Worm (Caenorhabditis elegans) whole organism, L1 larva: ENCODE results near the gene fbxc-29.
A peak's percentile ranks its signal among the peaks of the same experiment; 100 is the strongest.

Experiments used
- C34B4.2 ChIP-seq: sonication (generic microtip); optimal IDR thresholded peaks from 2 replicates; lab custom pipeline; 2017; ENCODE audit warnings: mild to moderate bottlenecking, missing genetic modification characterization, missing compliant biosample characterization
- F16B12.6 ChIP-seq: fragments of 150-350 bp; optimal IDR thresholded peaks from 2 replicates; lab custom pipeline; 2014; ENCODE audit warnings: missing biosample characterization, missing genetic modification characterization
- Y116A8C.19 ChIP-seq: sonication (generic microtip); optimal IDR thresholded peaks from 2 replicates; lab custom pipeline; 2016; ENCODE audit warnings: missing compliant biosample characterization, missing genetic modification characterization, borderline replicate concordance
- blmp-1 ChIP-seq: fragments of 150-350 bp; optimal IDR thresholded peaks from 2 replicates; lab custom pipeline; 2014; ENCODE audit warnings: missing biosample characterization, missing genetic modification characterization
- ceh-8 ChIP-seq: fragments of 200-800 bp; sonication (Bioruptor generic); optimal IDR thresholded peaks from 2 replicates; lab custom pipeline; 2018; ENCODE audit warnings: mild to moderate bottlenecking, missing genetic modification characterization, moderate library complexity, missing compliant biosample characterization
- ceh-82 ChIP-seq, 3 experiments: fragments of 150-350 bp in 1 of 3; sonication (generic microtip) in 2 of 3; optimal IDR thresholded peaks; 2 replicates each; lab custom pipeline; 2014 to 2017; ENCODE audit warnings: missing biosample characterization in 3 of 3, missing genetic modification characterization in 3 of 3
- ceh-88 ChIP-seq: fragments of 200-800 bp; sonication (Bioruptor generic); IDR thresholded peaks from 2 replicates; pipeline ENCODE4 v1.3.6; 2022; ENCODE audit warnings: missing genetic modification characterization, missing compliant biosample characterization
- ceh-90 ChIP-seq: sonication (generic microtip); optimal IDR thresholded peaks from 2 replicates; lab custom pipeline; 2016; ENCODE audit warnings: missing genetic modification characterization, missing compliant biosample characterization
- ces-1 ChIP-seq: fragments of 150-350 bp; optimal IDR thresholded peaks from 2 replicates; lab custom pipeline; 2014; ENCODE audit warnings: missing biosample characterization, missing genetic modification reagents, missing genetic modification characterization
- dpl-1 ChIP-seq, 3 experiments: fragments of 150-350 bp in 2 of 3; sonication (generic microtip) in 1 of 3; optimal IDR thresholded peaks; 2 replicates each; lab custom pipeline; 2014 to 2017; ENCODE audit warnings: missing biosample characterization in 3 of 3, missing genetic modification characterization in 3 of 3, missing genetic modification reagents in 3 of 3
- dsc-1 ChIP-seq: sonication (generic microtip); optimal IDR thresholded peaks from 2 replicates; lab custom pipeline; 2016; ENCODE audit warnings: mild to moderate bottlenecking, missing genetic modification characterization, missing compliant biosample characterization
- efl-1 ChIP-seq, 4 experiments: fragments of 150-350 bp; optimal IDR thresholded peaks in 3 of 4; peaks in 1 of 4; 1 replicate in 1 of 4; 2 replicates in 3 of 4; lab custom pipeline; 2014; ENCODE audit warnings: missing biosample characterization in 2 of 4, missing genetic modification characterization in 2 of 4, missing genetic modification reagents in 2 of 4
- egl-13 ChIP-seq: sonication (generic microtip); optimal IDR thresholded peaks from 2 replicates; lab custom pipeline; 2016; ENCODE audit warnings: missing genotype, missing genetic modification reagents, missing genetic modification characterization, missing compliant biosample characterization
- egl-27 ChIP-seq, 2 experiments: fragments of 150-350 bp in 1 of 2; sonication (generic microtip); optimal IDR thresholded peaks; 3 replicates each; lab custom pipeline; 2017 to 2018; ENCODE audit warnings: missing biosample characterization in 2 of 2, missing genetic modification characterization in 2 of 2, missing genetic modification reagents in 2 of 2
- elt-2 ChIP-seq: sonication (generic microtip); optimal IDR thresholded peaks from 2 replicates; lab custom pipeline; 2016; ENCODE audit warnings: missing genetic modification characterization, mild to moderate bottlenecking, inconsistent platforms, missing compliant biosample characterization, missing genetic modification reagents
- elt-3 ChIP-seq, 6 experiments: fragments of 150-350 bp in 1 of 6; sonication (generic microtip); optimal IDR thresholded peaks; 2 replicates each; lab custom pipeline; 2017 to 2018; ENCODE audit warnings: missing biosample characterization in 6 of 6, missing genetic modification characterization in 6 of 6, inconsistent platforms in 1 of 6
- fkh-4 ChIP-seq: sonication (generic microtip); optimal IDR thresholded peaks from 2 replicates; lab custom pipeline; 2016; ENCODE audit warnings: missing compliant biosample characterization, missing genetic modification characterization, borderline replicate concordance
- fkh-8 ChIP-seq: sonication (generic microtip); optimal IDR thresholded peaks from 2 replicates; lab custom pipeline; 2016; ENCODE audit warnings: mild to moderate bottlenecking, missing genetic modification characterization, missing compliant biosample characterization
- hlh-17 ChIP-seq: fragments of 200-800 bp; sonication (Bioruptor generic); optimal IDR thresholded peaks from 2 replicates; lab custom pipeline; 2018; ENCODE audit warnings: missing genetic modification characterization, mild to moderate bottlenecking, missing compliant biosample characterization, moderate library complexity, borderline replicate concordance
- lin-14 ChIP-seq: fragments of 200-800 bp; sonication (Bioruptor generic); optimal IDR thresholded peaks from 2 replicates; lab custom pipeline; 2018; ENCODE audit warnings: mild to moderate bottlenecking, missing genetic modification characterization, moderate library complexity, missing compliant biosample characterization
- lin-35 ChIP-seq, 2 experiments: fragments of 150-350 bp; optimal IDR thresholded peaks; 2 replicates each; lab custom pipeline; 2014; ENCODE audit warnings: missing biosample characterization in 2 of 2, missing genetic modification characterization in 2 of 2, missing genetic modification reagents in 2 of 2
- lin-39 ChIP-seq: fragments of 150-350 bp; optimal IDR thresholded peaks from 2 replicates; lab custom pipeline; 2014; ENCODE audit warnings: missing biosample characterization, missing genetic modification reagents, missing genetic modification characterization
- lsy-2 ChIP-seq, 2 experiments: fragments of 150-350 bp; optimal IDR thresholded peaks; 2 replicates each; lab custom pipeline; 2014; ENCODE audit warnings: missing biosample characterization in 2 of 2, missing genetic modification characterization in 2 of 2
- mdl-1 ChIP-seq, 2 experiments: fragments of 150-350 bp; optimal IDR thresholded peaks; 2 replicates each; lab custom pipeline; 2014 to 2017; ENCODE audit warnings: missing biosample characterization in 2 of 2, missing genetic modification characterization in 2 of 2, inconsistent platforms in 1 of 2
- mep-1 ChIP-seq: fragments of 150-350 bp; optimal IDR thresholded peaks from 2 replicates; lab custom pipeline; 2014; ENCODE audit warnings: missing biosample characterization, missing genetic modification characterization
- nhr-11 ChIP-seq: fragments of 150-350 bp; optimal IDR thresholded peaks from 2 replicates; lab custom pipeline; 2014; ENCODE audit warnings: missing biosample characterization, missing genetic modification characterization
- nhr-20 ChIP-seq: sonication (generic microtip); optimal IDR thresholded peaks from 2 replicates; lab custom pipeline; 2016; ENCODE audit warnings: mild to moderate bottlenecking, missing genetic modification characterization, missing compliant biosample characterization
- nhr-237 ChIP-seq: fragments of 150-350 bp; optimal IDR thresholded peaks from 2 replicates; lab custom pipeline; 2014; ENCODE audit warnings: missing biosample characterization, missing genetic modification characterization
- nhr-76 ChIP-seq: sonication (generic microtip); optimal IDR thresholded peaks from 2 replicates; lab custom pipeline; 2017; ENCODE audit warnings: missing biosample characterization, missing genetic modification characterization
- nhr-77 ChIP-seq: fragments of 150-350 bp; optimal IDR thresholded peaks from 2 replicates; lab custom pipeline; 2014; ENCODE audit warnings: missing biosample characterization, missing genetic modification characterization
- nhr-84 ChIP-seq: sonication (generic microtip); optimal IDR thresholded peaks from 2 replicates; lab custom pipeline; 2017; ENCODE audit warnings: missing biosample characterization, missing genetic modification characterization
- nhr-85 ChIP-seq: sonication (generic microtip); peaks from one replicate; lab custom pipeline; 2016; ENCODE audit warnings: missing genetic modification characterization, inconsistent platforms, missing compliant biosample characterization
- pag-3 ChIP-seq: sonication (generic microtip); optimal IDR thresholded peaks from 2 replicates; lab custom pipeline; 2017; ENCODE audit warnings: missing genetic modification characterization, mild to moderate bottlenecking, missing compliant biosample characterization, antibody characterized with exemption, borderline replicate concordance; ENCODE audit not compliant: insufficient read depth
- pax-3 ChIP-seq: fragments of 200-800 bp; sonication (Bioruptor generic); optimal IDR thresholded peaks from 2 replicates; lab custom pipeline; 2018; ENCODE audit warnings: mild to moderate bottlenecking, missing genetic modification characterization, moderate library complexity, missing compliant biosample characterization
- rnt-1 ChIP-seq: sonication (generic microtip); optimal IDR thresholded peaks from 2 replicates; lab custom pipeline; 2016; ENCODE audit warnings: mild to moderate bottlenecking, missing genetic modification characterization, moderate library complexity, missing compliant biosample characterization
- sox-4 ChIP-seq: sonication (generic microtip); optimal IDR thresholded peaks from 2 replicates; lab custom pipeline; 2016; ENCODE audit warnings: missing genetic modification characterization, missing compliant biosample characterization
- unc-30 ChIP-seq: sonication (generic microtip); optimal IDR thresholded peaks from 2 replicates; lab custom pipeline; 2017; ENCODE audit warnings: missing biosample characterization, missing genetic modification characterization
- unc-86 ChIP-seq: sonication (generic microtip); optimal IDR thresholded peaks from 2 replicates; lab custom pipeline; 2016; ENCODE audit warnings: missing genetic modification characterization, missing compliant biosample characterization
- unc-98 ChIP-seq: fragments of 200-800 bp; sonication (Bioruptor generic); IDR thresholded peaks from 2 replicates; pipeline ENCODE4 v1.3.6; 2022; ENCODE audit warnings: missing genetic modification characterization, missing compliant biosample characterization
- xbp-1 ChIP-seq: sonication (generic microtip); optimal IDR thresholded peaks from 2 replicates; lab custom pipeline; 2016; ENCODE audit warnings: missing genetic modification characterization, missing compliant biosample characterization

The fbxc-29 gene

DNA sequence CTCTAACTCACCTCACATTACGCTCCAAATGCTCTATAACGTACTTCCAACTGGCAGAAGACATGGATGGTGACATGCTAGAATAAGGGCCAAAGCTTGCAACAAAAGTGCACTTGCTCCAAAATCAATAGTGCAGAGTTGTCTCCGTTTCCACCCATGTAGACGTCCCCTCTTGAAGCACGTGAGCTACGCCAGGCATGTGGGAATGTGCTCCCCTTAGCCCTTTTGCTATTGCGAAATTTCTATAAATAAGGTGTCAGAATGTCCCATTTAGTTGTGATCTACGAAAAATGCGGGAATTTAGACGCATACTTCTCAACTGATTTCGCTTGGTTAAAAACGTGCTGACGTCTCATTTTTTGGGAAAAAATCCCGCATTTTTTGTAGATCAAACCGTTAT, 34.5 kb downstream of the fbxc-29 start (continued):
- no peak for TF ChIP-seq C34B4.2
- TF ChIP-seq unc-86 (tag; lab: Kevin White, UChicago) = peak; percentile 21
- TF ChIP-seq dpl-1 (GFP tag; optimal IDR thresholded peaks at IDR 0.05; lab: Kevin White, UChicago) = peak in 1 of 3 experiments; percentile 17
- TF ChIP-seq mep-1 (tag; lab: Kevin White, UChicago) = no peak
- TF ChIP-seq ces-1 (GFP tag; lab: Kevin White, UChicago) = no peak
- TF ChIP-seq nhr-76 = no peak

DNA sequence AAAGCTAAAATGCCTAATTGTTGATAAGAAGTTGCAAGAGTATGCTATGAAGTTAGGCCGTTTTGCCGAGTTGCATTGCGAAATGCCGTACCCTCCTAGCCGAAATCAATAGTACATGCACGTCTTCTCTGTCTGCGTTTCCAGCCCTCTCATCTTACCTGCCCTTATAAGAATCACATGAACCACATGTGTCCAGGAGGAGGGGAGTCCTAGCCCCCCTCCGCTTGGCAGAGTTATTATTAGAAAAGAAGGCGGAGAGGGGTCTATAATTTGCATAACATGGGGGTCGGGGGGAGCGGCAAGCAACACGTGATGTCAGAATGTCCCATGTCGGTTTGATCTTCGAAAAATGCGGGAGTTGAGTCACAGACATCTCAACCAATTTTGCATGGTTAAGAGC, 37.2 kb downstream of the fbxc-29 start:
- TF ChIP-seq egl-27 (tag; optimal IDR thresholded peaks at IDR 0.05; lab: Kevin White, UChicago) = no peak
- no peak for TF ChIP-seq efl-1 (optimal IDR thresholded peaks at IDR 0.05; lab: Kevin White, UChicago)
- TF ChIP-seq efl-1 (GFP tag; optimal IDR thresholded peaks at IDR 0.05 in 1 of 2; lab: Kevin White, UChicago) = peak in 1 of 2 experiments; percentile 59
- no peak for TF ChIP-seq nhr-84 (tag; lab: Kevin White, UChicago)
- TF ChIP-seq fkh-8 (tag; lab: Kevin White, UChicago) = peak; percentile 9
- TF ChIP-seq ceh-82 (tag; optimal IDR thresholded peaks at IDR 0.05; lab: Kevin White, UChicago) = peak in 1 of 3 experiments; percentile 5
- no peak for TF ChIP-seq pax-3
- no peak for TF ChIP-seq lin-35 (GFP tag; optimal IDR thresholded peaks at IDR 0.05; lab: Kevin White, UChicago)
- TF ChIP-seq hlh-17 (GFP tag; lab: Kevin White, UChicago) = no peak
- no peak for TF ChIP-seq pag-3 (tag; lab: Kevin White, UChicago)
- TF ChIP-seq nhr-85 (tag; lab: Kevin White, UChicago) = no peak
- TF ChIP-seq dpl-1 (GFP tag; optimal IDR thresholded peaks at IDR 0.05; lab: Kevin White, UChicago) = no peak
- TF ChIP-seq blmp-1 (tag; lab: Kevin White, UChicago) = no peak
- no peak for TF ChIP-seq ceh-90 (tag; lab: Kevin White, UChicago)
- TF ChIP-seq lin-39 (tag; lab: Kevin White, UChicago) = no peak
- TF ChIP-seq lin-14 (GFP tag; lab: Kevin White, UChicago) = peak; percentile 31
- no peak for TF ChIP-seq nhr-76
- no peak for TF ChIP-seq nhr-11 (tag; lab: Kevin White, UChicago)
- TF ChIP-seq sox-4 (tag; lab: Kevin White, UChicago) = no peak
- TF ChIP-seq mdl-1 (tag; optimal IDR thresholded peaks at IDR 0.05; lab: Kevin White, UChicago) = no peak
- TF ChIP-seq fkh-4 (tag; lab: Kevin White, UChicago) = no peak
- TF ChIP-seq nhr-237 (tag; lab: Kevin White, UChicago) = no peak
- no peak for TF ChIP-seq unc-86 (tag; lab: Kevin White, UChicago)
- no peak for TF ChIP-seq egl-13 (tag; lab: Kevin White, UChicago)
- TF ChIP-seq dsc-1 (tag; lab: Kevin White, UChicago) = no peak
- no peak for TF ChIP-seq unc-98 (GFP tag; lab: Robert Waterston, UW)
- no peak for TF ChIP-seq rnt-1 (tag; lab: Kevin White, UChicago)
- TF ChIP-seq elt-3 (tag; optimal IDR thresholded peaks at IDR 0.05; lab: Kevin White, UChicago) = no peak
- no peak for TF ChIP-seq Y116A8C.19 (tag; lab: Kevin White, UChicago)
- TF ChIP-seq xbp-1 (tag; lab: Kevin White, UChicago) = no peak
- no peak for TF ChIP-seq ceh-88

DNA sequence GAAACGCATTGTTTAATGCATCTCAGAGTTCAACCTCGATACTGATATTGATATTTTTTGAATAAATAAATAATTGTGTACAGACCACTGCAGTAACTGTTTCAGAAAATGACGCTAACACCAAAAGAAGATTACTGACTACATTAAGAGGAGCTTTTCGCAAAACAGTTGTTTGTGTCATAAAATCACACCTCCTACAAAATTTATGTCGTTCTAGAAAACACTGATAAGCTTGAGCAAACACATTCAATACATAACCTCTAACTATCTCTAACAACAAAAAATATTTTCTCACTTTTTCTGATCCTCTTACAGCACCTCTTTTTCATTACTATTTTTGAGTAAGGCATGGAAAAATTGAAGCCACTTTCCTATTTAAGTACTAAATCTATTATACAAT, 38.7 kb downstream of the fbxc-29 start, which contains the start of gene fbxc-7:
TSS of gene fbxc-7 (plus strand) at position 301 of the 400 bp plus-strand sequence.
- peak; percentile 15 for TF ChIP-seq elt-2 (tag; lab: Kevin White, UChicago)

DNA sequence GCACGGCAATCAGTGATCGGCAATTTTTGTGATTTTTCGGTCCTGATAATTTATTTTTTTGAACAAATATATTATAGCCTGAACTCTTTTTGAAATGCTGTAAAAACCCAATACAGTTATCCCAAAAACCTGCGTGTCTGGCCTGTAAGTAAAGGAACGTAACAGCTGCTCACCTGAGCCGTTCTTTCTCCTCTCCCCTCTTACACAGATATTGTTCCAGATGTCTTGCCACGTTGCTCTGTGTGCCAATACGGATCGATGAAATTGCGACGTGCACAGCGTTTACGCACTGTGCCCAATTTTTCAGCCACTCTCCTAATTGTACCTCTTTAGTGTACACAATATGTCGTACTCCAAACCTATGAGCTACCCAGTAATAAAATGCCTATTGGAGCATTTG, 42.7 kb downstream of the fbxc-29 start, which contains the start of gene sdz-4:
TSS of gene sdz-4 (plus strand) at position 301 of the 400 bp plus-strand sequence.
- no peak for TF ChIP-seq rnt-1 (tag; lab: Kevin White, UChicago)
- no peak for TF ChIP-seq pag-3 (tag; lab: Kevin White, UChicago)
- no peak for TF ChIP-seq ceh-8 (GFP tag; lab: Kevin White, UChicago)
- TF ChIP-seq lin-35 (GFP tag; optimal IDR thresholded peaks at IDR 0.05; lab: Kevin White, UChicago) = no peak
- TF ChIP-seq ces-1 (GFP tag; lab: Kevin White, UChicago) = no peak
- TF ChIP-seq xbp-1 (tag; lab: Kevin White, UChicago) = no peak
- no peak for TF ChIP-seq nhr-77
- no peak for TF ChIP-seq lsy-2 (tag; optimal IDR thresholded peaks at IDR 0.05; lab: Kevin White, UChicago)
- TF ChIP-seq F16B12.6 = no peak
- no peak for TF ChIP-seq nhr-20
- no peak for TF ChIP-seq Y116A8C.19 (tag; lab: Kevin White, UChicago)
- no peak for TF ChIP-seq nhr-237 (tag; lab: Kevin White, UChicago)
- TF ChIP-seq unc-30 (tag; lab: Kevin White, UChicago) = no peak
- TF ChIP-seq mep-1 (tag; lab: Kevin White, UChicago) = no peak
- TF ChIP-seq lin-39 (tag; lab: Kevin White, UChicago) = no peak
- no peak for TF ChIP-seq elt-3 (tag; optimal IDR thresholded peaks at IDR 0.05; lab: Kevin White, UChicago)
- no peak for TF ChIP-seq sox-4 (tag; lab: Kevin White, UChicago)
